Fruit fly (Drosophila melanogaster): Measurements from ENCODE around the gene MED20.

DNA sequence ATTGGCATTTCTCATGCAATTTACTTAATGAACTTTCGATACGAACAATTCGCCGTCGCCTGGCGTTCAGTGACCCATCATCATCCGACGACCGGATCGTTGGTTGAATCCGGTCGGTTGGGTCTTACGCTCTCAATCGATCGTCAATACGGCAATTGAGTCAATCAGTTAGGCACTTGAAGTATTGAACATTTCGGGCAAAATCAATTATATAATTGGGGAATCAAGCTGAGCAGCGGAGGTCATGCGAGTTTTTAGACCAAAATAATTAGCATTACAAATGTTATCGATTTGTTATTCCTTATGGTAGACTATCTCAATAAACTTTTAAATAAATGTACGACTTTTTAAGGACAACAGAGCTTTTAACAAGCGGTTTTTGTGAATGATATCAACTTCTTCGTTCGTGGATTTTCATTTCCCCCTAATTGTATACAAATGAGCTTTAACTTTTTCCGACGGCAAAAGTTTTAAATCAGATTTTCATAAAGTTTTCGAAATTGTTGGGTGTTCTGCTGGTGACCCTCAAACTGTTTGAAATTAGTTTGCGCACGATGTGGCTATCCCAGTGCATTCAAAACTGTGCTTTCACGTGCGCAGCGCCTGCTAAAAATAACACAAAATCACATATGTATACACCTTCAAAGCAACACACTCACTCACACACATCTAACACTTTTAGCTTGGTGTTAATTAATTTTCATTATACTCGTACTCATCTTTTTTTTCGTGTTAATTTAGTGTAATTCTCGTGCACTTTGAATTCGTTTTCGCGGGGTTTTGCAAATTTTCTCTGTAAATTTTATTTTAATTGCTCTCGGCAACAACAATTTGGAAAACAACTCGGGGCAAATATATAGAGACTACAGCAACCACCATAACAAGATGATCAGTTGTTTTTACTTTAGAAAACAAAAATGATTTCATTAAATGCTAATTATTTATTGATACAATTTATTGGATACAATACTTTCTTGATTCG, 25.6 kb upstream of the MED20 start:
- no peak for TF ChIP-seq CG15710 (tag; optimal IDR thresholded peaks at IDR 0.05)
- no peak for TF ChIP-seq Snoo (tag; optimal IDR thresholded peaks at IDR 0.05)
- no peak for TF ChIP-seq CG14655 (GFP tag; optimal IDR thresholded peaks at IDR 0.05)
- no peak for TF ChIP-seq CG4496 (GFP tag; IDR thresholded peaks at IDR 0.05)

Measured in whole organism, pupa.